Worm (Caenorhabditis elegans) whole organism, L1 larva: ENCODE results near the gene Y51H7C.8.
A peak's percentile ranks its signal among the peaks of the same experiment; 100 is the strongest.

ENCODE experiments used
- C04F5.9 ChIP-seq: sonication (generic microtip); optimal IDR thresholded peaks from 2 replicates; lab custom pipeline; 2016; ENCODE audit warnings: missing genetic modification characterization, missing compliant biosample characterization
- C16A3.4 ChIP-seq: fragments of 150-350 bp; optimal IDR thresholded peaks from 2 replicates; lab custom pipeline; 2014; ENCODE audit warnings: missing biosample characterization, missing genetic modification characterization
- alr-1 ChIP-seq: fragments of 200-800 bp; sonication (Bioruptor generic); optimal IDR thresholded peaks from 2 replicates; lab custom pipeline; 2018; ENCODE audit warnings: borderline replicate concordance, mild to moderate bottlenecking, missing genetic modification characterization, missing compliant biosample characterization
- ama-1 ChIP-seq: fragments of 150-350 bp; optimal IDR thresholded peaks from 2 replicates; lab custom pipeline; 2014
- ceh-8 ChIP-seq: fragments of 200-800 bp; sonication (Bioruptor generic); optimal IDR thresholded peaks from 2 replicates; lab custom pipeline; 2018; ENCODE audit warnings: mild to moderate bottlenecking, missing genetic modification characterization, moderate library complexity, missing compliant biosample characterization
- ceh-82 ChIP-seq, 3 experiments: fragments of 150-350 bp in 1 of 3; sonication (generic microtip) in 2 of 3; optimal IDR thresholded peaks; 2 replicates each; lab custom pipeline; 2014 to 2017; ENCODE audit warnings: missing biosample characterization in 3 of 3, missing genetic modification characterization in 3 of 3
- ces-1 ChIP-seq: fragments of 150-350 bp; optimal IDR thresholded peaks from 2 replicates; lab custom pipeline; 2014; ENCODE audit warnings: missing biosample characterization, missing genetic modification reagents, missing genetic modification characterization
- efl-1 ChIP-seq, 4 experiments: fragments of 150-350 bp; optimal IDR thresholded peaks in 3 of 4; peaks in 1 of 4; 1 replicate in 1 of 4; 2 replicates in 3 of 4; lab custom pipeline; 2014; ENCODE audit warnings: missing biosample characterization in 2 of 4, missing genetic modification characterization in 2 of 4, missing genetic modification reagents in 2 of 4
- egl-13 ChIP-seq: sonication (generic microtip); optimal IDR thresholded peaks from 2 replicates; lab custom pipeline; 2016; ENCODE audit warnings: missing genotype, missing genetic modification reagents, missing genetic modification characterization, missing compliant biosample characterization
- egl-27 ChIP-seq, 2 experiments: fragments of 150-350 bp in 1 of 2; sonication (generic microtip); optimal IDR thresholded peaks; 3 replicates each; lab custom pipeline; 2017 to 2018; ENCODE audit warnings: missing biosample characterization in 2 of 2, missing genetic modification characterization in 2 of 2, missing genetic modification reagents in 2 of 2
- elt-2 ChIP-seq: sonication (generic microtip); optimal IDR thresholded peaks from 2 replicates; lab custom pipeline; 2016; ENCODE audit warnings: missing genetic modification characterization, mild to moderate bottlenecking, inconsistent platforms, missing compliant biosample characterization, missing genetic modification reagents
- fkh-4 ChIP-seq: sonication (generic microtip); optimal IDR thresholded peaks from 2 replicates; lab custom pipeline; 2016; ENCODE audit warnings: missing compliant biosample characterization, missing genetic modification characterization, borderline replicate concordance
- fkh-8 ChIP-seq: sonication (generic microtip); optimal IDR thresholded peaks from 2 replicates; lab custom pipeline; 2016; ENCODE audit warnings: mild to moderate bottlenecking, missing genetic modification characterization, missing compliant biosample characterization
- hlh-4 ChIP-seq: sonication (generic microtip); optimal IDR thresholded peaks from 2 replicates; lab custom pipeline; 2016; ENCODE audit warnings: mild to moderate bottlenecking, missing genetic modification characterization, missing compliant biosample characterization
- hpl-2 ChIP-seq: fragments of 150-350 bp; optimal IDR thresholded peaks from 2 replicates; lab custom pipeline; 2014; ENCODE audit warnings: missing biosample characterization, missing genetic modification reagents, missing genetic modification characterization
- irx-1 ChIP-seq: sonication (generic microtip); optimal IDR thresholded peaks from 2 replicates; lab custom pipeline; 2016; ENCODE audit warnings: missing genetic modification characterization, missing compliant biosample characterization
- isw-1 ChIP-seq: fragments of 200-800 bp; sonication (Bioruptor generic); IDR thresholded peaks from 2 replicates; pipeline ENCODE4 v1.3.6; 2022; ENCODE audit warnings: missing genetic modification characterization, missing compliant biosample characterization
- jun-1 ChIP-seq: fragments of 150-350 bp; optimal IDR thresholded peaks from 2 replicates; lab custom pipeline; 2014; ENCODE audit warnings: missing biosample characterization, missing genetic modification reagents, missing genetic modification characterization
- lin-14 ChIP-seq: fragments of 200-800 bp; sonication (Bioruptor generic); optimal IDR thresholded peaks from 2 replicates; lab custom pipeline; 2018; ENCODE audit warnings: mild to moderate bottlenecking, missing genetic modification characterization, moderate library complexity, missing compliant biosample characterization
- lin-15B ChIP-seq: fragments of 150-350 bp; sonication (generic microtip); optimal IDR thresholded peaks from 3 replicates; lab custom pipeline; 2014; ENCODE audit warnings: missing biosample characterization, missing genetic modification characterization
- lin-35 ChIP-seq, 2 experiments: fragments of 150-350 bp; optimal IDR thresholded peaks; 2 replicates each; lab custom pipeline; 2014; ENCODE audit warnings: missing biosample characterization in 2 of 2, missing genetic modification characterization in 2 of 2, missing genetic modification reagents in 2 of 2
- lin-39 ChIP-seq: fragments of 150-350 bp; optimal IDR thresholded peaks from 2 replicates; lab custom pipeline; 2014; ENCODE audit warnings: missing biosample characterization, missing genetic modification reagents, missing genetic modification characterization
- mab-9 ChIP-seq: fragments of 200-800 bp; sonication (Bioruptor generic); IDR thresholded peaks from 2 replicates; pipeline ENCODE4 v1.3.6; 2022; ENCODE audit warnings: missing genetic modification reagents, missing genetic modification characterization, missing compliant biosample characterization
- mef-2 ChIP-seq: fragments of 150-350 bp; optimal IDR thresholded peaks from 2 replicates; lab custom pipeline; 2014; ENCODE audit warnings: missing biosample characterization, missing genetic modification characterization
- nhr-11 ChIP-seq: fragments of 150-350 bp; optimal IDR thresholded peaks from 2 replicates; lab custom pipeline; 2014; ENCODE audit warnings: missing biosample characterization, missing genetic modification characterization
- nhr-12 ChIP-seq: sonication (generic microtip); optimal IDR thresholded peaks from 2 replicates; lab custom pipeline; 2017; ENCODE audit warnings: missing biosample characterization, missing genetic modification characterization
- nhr-28 ChIP-seq: fragments of 150-350 bp; optimal IDR thresholded peaks from 2 replicates; lab custom pipeline; 2014; ENCODE audit warnings: missing biosample characterization, missing genetic modification characterization
- pag-3 ChIP-seq: sonication (generic microtip); optimal IDR thresholded peaks from 2 replicates; lab custom pipeline; 2017; ENCODE audit warnings: missing genetic modification characterization, mild to moderate bottlenecking, missing compliant biosample characterization, antibody characterized with exemption, borderline replicate concordance; ENCODE audit not compliant: insufficient read depth
- pax-3 ChIP-seq: fragments of 200-800 bp; sonication (Bioruptor generic); optimal IDR thresholded peaks from 2 replicates; lab custom pipeline; 2018; ENCODE audit warnings: mild to moderate bottlenecking, missing genetic modification characterization, moderate library complexity, missing compliant biosample characterization
- pqm-1 ChIP-seq: sonication (generic microtip); optimal IDR thresholded peaks from 3 replicates; lab custom pipeline; 2017; ENCODE audit warnings: missing biosample characterization, missing genetic modification characterization
- rnt-1 ChIP-seq: sonication (generic microtip); optimal IDR thresholded peaks from 2 replicates; lab custom pipeline; 2016; ENCODE audit warnings: mild to moderate bottlenecking, missing genetic modification characterization, moderate library complexity, missing compliant biosample characterization
- snpc-4 ChIP-seq: fragments of 150-350 bp; optimal IDR thresholded peaks from 2 replicates; lab custom pipeline; 2014; ENCODE audit warnings: missing biosample characterization, missing genetic modification characterization
- snu-23 ChIP-seq: sonication (generic microtip); optimal IDR thresholded peaks from 2 replicates; lab custom pipeline; 2016; ENCODE audit warnings: missing genetic modification characterization, missing compliant biosample characterization
- sup-37 ChIP-seq: fragments of 200-800 bp; sonication (Bioruptor generic); optimal IDR thresholded peaks from 2 replicates; lab custom pipeline; 2018; ENCODE audit warnings: mild to moderate bottlenecking, missing genetic modification characterization, missing compliant biosample characterization
- swsn-7 ChIP-seq: sonication (generic microtip); optimal IDR thresholded peaks from 2 replicates; lab custom pipeline; 2016; ENCODE audit warnings: missing genetic modification characterization, missing compliant biosample characterization
- unc-130 ChIP-seq: fragments of 150-350 bp; optimal IDR thresholded peaks from 2 replicates; lab custom pipeline; 2017; ENCODE audit warnings: missing biosample characterization, missing genetic modification characterization, inconsistent platforms
- unc-30 ChIP-seq: sonication (generic microtip); optimal IDR thresholded peaks from 2 replicates; lab custom pipeline; 2017; ENCODE audit warnings: missing biosample characterization, missing genetic modification characterization
- unc-98 ChIP-seq: fragments of 200-800 bp; sonication (Bioruptor generic); IDR thresholded peaks from 2 replicates; pipeline ENCODE4 v1.3.6; 2022; ENCODE audit warnings: missing genetic modification characterization, missing compliant biosample characterization
- xbp-1 ChIP-seq: sonication (generic microtip); optimal IDR thresholded peaks from 2 replicates; lab custom pipeline; 2016; ENCODE audit warnings: missing genetic modification characterization, missing compliant biosample characterization

The Y51H7C.8 gene

ce11 chrII:1419994-1420393 is 18.4 kb downstream of the Y51H7C.8 start:
- TF ChIP-seq unc-130 (tag; lab: Kevin White, UChicago) (no peak), efl-1 (optimal IDR thresholded peaks at IDR 0.05; lab: Kevin White, UChicago) (no peak), efl-1 (GFP tag; optimal IDR thresholded peaks at IDR 0.05 in 1 of 2; lab: Kevin White, UChicago) (peak in 1 of 2 experiments; percentile 86), ceh-82 (tag; optimal IDR thresholded peaks at IDR 0.05; lab: Kevin White, UChicago) (no peak)

ce11 chrII:1420806-1421463 is 19.4 kb downstream of the Y51H7C.8 start:
- TF ChIP-seq egl-13 (tag; lab: Kevin White, UChicago): no peak
- TF ChIP-seq isw-1: no peak
- no peak for TF ChIP-seq pqm-1 (tag; lab: Kevin White, UChicago)
- no peak for TF ChIP-seq mab-9
- TF ChIP-seq ces-1 (GFP tag; lab: Kevin White, UChicago): no peak
- no peak for TF ChIP-seq lin-35 (GFP tag; optimal IDR thresholded peaks at IDR 0.05; lab: Kevin White, UChicago)
- no peak for TF ChIP-seq ceh-8

ce11 chrII:1423660-1424059 is 22.1 kb downstream of the Y51H7C.8 start, which contains the start of gene Y51H7C.10:
Y51H7C.10 (minus strand) TSS chrII:1423760.
- no peak for TF ChIP-seq jun-1 (tag; lab: Kevin White, UChicago)
- TF ChIP-seq nhr-11 (tag; lab: Kevin White, UChicago): no peak
- TF ChIP-seq xbp-1: no peak
- TF ChIP-seq efl-1 (optimal IDR thresholded peaks at IDR 0.05; lab: Kevin White, UChicago): no peak
- TF ChIP-seq efl-1 (GFP tag; optimal IDR thresholded peaks at IDR 0.05 in 1 of 2; lab: Kevin White, UChicago): peak in 1 of 2 experiments; percentile 33
- TF ChIP-seq fkh-4 (tag; lab: Kevin White, UChicago): no peak
- TF ChIP-seq pag-3 (tag; lab: Kevin White, UChicago): no peak
- no peak for TF ChIP-seq snpc-4 (tag; lab: Kevin White, UChicago)
- TF ChIP-seq, all 84 proteins: peak for 1

ce11 chrII:1436715-1437114 is 35.1 kb downstream of the Y51H7C.8 start:
- no peak for TF ChIP-seq egl-27 (tag; optimal IDR thresholded peaks at IDR 0.05; lab: Kevin White, UChicago)
- TF ChIP-seq, all 84 proteins: peak for 0

- TF ChIP-seq hpl-2 (GFP tag; lab: Kevin White, UChicago): no peak
- no peak for TF ChIP-seq mef-2 (tag; lab: Kevin White, UChicago)
- TF ChIP-seq lin-35 (GFP tag; optimal IDR thresholded peaks at IDR 0.05; lab: Kevin White, UChicago): peak; percentile 87 to 96
- TF ChIP-seq pqm-1 (tag; lab: Kevin White, UChicago): no peak
- TF ChIP-seq ceh-82 (tag; optimal IDR thresholded peaks at IDR 0.05; lab: Kevin White, UChicago): peak in 2 of 3 experiments; percentile 6 to 47
- TF ChIP-seq irx-1: no peak
- peak; percentile 17 for TF ChIP-seq swsn-7 (tag; lab: Kevin White, UChicago)
- TF ChIP-seq elt-2 (tag; lab: Kevin White, UChicago): no peak
- peak; percentile 24 for TF ChIP-seq xbp-1
- TF ChIP-seq lin-39 (tag; lab: Kevin White, UChicago): peak; percentile 23
- no peak for TF ChIP-seq hlh-4 (tag; lab: Kevin White, UChicago)
- TF ChIP-seq snu-23 (GFP tag; lab: Kevin White, UChicago): peak; percentile 53
- no peak for TF ChIP-seq egl-13 (tag; lab: Kevin White, UChicago)
- no peak for TF ChIP-seq unc-30
- no peak for TF ChIP-seq sup-37 (GFP tag; lab: Kevin White, UChicago)
- TF ChIP-seq nhr-12 (tag; lab: Kevin White, UChicago): no peak
- TF ChIP-seq alr-1 (tag; lab: Kevin White, UChicago): no peak
- TF ChIP-seq mab-9: no peak
- no peak for TF ChIP-seq ama-1 (lab: Kevin White, UChicago)
- no peak for TF ChIP-seq nhr-28
- TF ChIP-seq fkh-8 (tag; lab: Kevin White, UChicago): no peak
- no peak for TF ChIP-seq rnt-1 (tag; lab: Kevin White, UChicago)
- TF ChIP-seq isw-1: peak; percentile 39
- no peak for TF ChIP-seq unc-98 (GFP tag; lab: Robert Waterston, UW)
- TF ChIP-seq C16A3.4 (tag; lab: Kevin White, UChicago): no peak
- TF ChIP-seq pax-3: no peak
- no peak for TF ChIP-seq ceh-8
- TF ChIP-seq C04F5.9 (tag; lab: Kevin White, UChicago): no peak
- TF ChIP-seq lin-15B (tag; lab: Kevin White, UChicago): peak; percentile 26
- TF ChIP-seq lin-14 (GFP tag; lab: Kevin White, UChicago): no peak
Observed at ce11 chrII:1437449-1438335, 36.1 kb downstream of the Y51H7C.8 start, which contains the start of gene nol-6. nol-6 (minus strand) TSS chrII:1437499.
